Fruit fly (Drosophila melanogaster) whole organism, embryonic: ENCODE data around the gene Vps8.

Experiments used
- Awh ChIP-seq: fragments of 200-800 bp; sonication (Bioruptor generic); IDR thresholded peaks from 2 replicates; pipeline ENCODE4, ENCODE4 v1.3.6; 2022; ENCODE audit warnings: missing biosample characterization, missing genetic modification characterization
- B-H1 ChIP-seq: fragments of 200-800 bp; sonication (Bioruptor generic); IDR thresholded peaks from 3 replicates; pipeline ENCODE4 v1.3.6; 2022; ENCODE audit warnings: missing biosample characterization, missing genetic modification characterization
- CG12744 ChIP-seq: fragments of 200-800 bp; sonication (Bioruptor generic); optimal IDR thresholded peaks from 2 replicates; lab custom pipeline; 2016; ENCODE audit warnings: missing biosample characterization, missing genetic modification characterization
- CG13424 ChIP-seq: fragments of 200-800 bp; sonication (Bioruptor generic); optimal IDR thresholded peaks from 2 replicates; lab custom pipeline; 2019; ENCODE audit warnings: missing biosample characterization, mild to moderate bottlenecking, missing genetic modification characterization, moderate library complexity
- CG15479 ChIP-seq: fragments of 200-800 bp; sonication (Bioruptor generic); optimal IDR thresholded peaks from 3 replicates; lab custom pipeline; 2019; ENCODE audit warnings: missing biosample characterization, mild to moderate bottlenecking, missing genetic modification characterization, moderate library complexity
- CG17328 ChIP-seq: fragments of 200-800 bp; sonication (Bioruptor generic); IDR thresholded peaks from 2 replicates; pipeline ENCODE4 v1.3.6; 2022; ENCODE audit warnings: missing biosample characterization, missing genetic modification characterization
- CG18599 ChIP-seq: fragments of 200-800 bp; sonication (Bioruptor generic); optimal IDR thresholded peaks from 3 replicates; lab custom pipeline; 2017; ENCODE audit warnings: missing biosample characterization, missing genetic modification characterization, mild to moderate bottlenecking, moderate library complexity, missing genetic modification reagents
- CG2116 ChIP-seq: fragments of 200-800 bp; sonication (Bioruptor generic); optimal IDR thresholded peaks from 3 replicates; lab custom pipeline; 2018; ENCODE audit warnings: missing biosample characterization, mild to moderate bottlenecking, missing genetic modification characterization
- CG3847 ChIP-seq: fragments of 200-800 bp; sonication (Bioruptor generic); IDR thresholded peaks from 2 replicates; pipeline ENCODE4 v1.3.6; 2022; ENCODE audit warnings: missing biosample characterization, missing genetic modification characterization
- CG42726 ChIP-seq: fragments of 200-800 bp; sonication (Bioruptor generic); IDR thresholded peaks from 2 replicates; pipeline ENCODE4 v1.3.6; 2022; ENCODE audit warnings: missing biosample characterization, missing genetic modification characterization; ENCODE audit not compliant: partially characterized antibody
- CG4730 ChIP-seq: fragments of 200-800 bp; sonication (Bioruptor generic); IDR thresholded peaks from 2 replicates; pipeline ENCODE4 v1.3.6; 2022; ENCODE audit warnings: missing biosample characterization, missing genetic modification characterization
- CG6854 ChIP-seq: fragments of 200-800 bp; sonication (Bioruptor generic); optimal IDR thresholded peaks from 3 replicates; lab custom pipeline; 2017; ENCODE audit warnings: missing biosample characterization, mild to moderate bottlenecking, missing genetic modification characterization
- CG8290 ChIP-seq, 3 experiments: fragments of 200-800 bp; sonication (Bioruptor generic); optimal IDR thresholded peaks; 2 replicates each; lab custom pipeline; 2016 to 2019; ENCODE audit warnings: missing biosample characterization in 3 of 3, missing genetic modification characterization in 3 of 3, mild to moderate bottlenecking in 2 of 3, moderate library complexity in 1 of 3
- CG8478 ChIP-seq: fragments of >200 bp; optimal IDR thresholded peaks from 2 replicates; lab custom pipeline; 2018
- CG9437 ChIP-seq: fragments of 200-800 bp; sonication (Bioruptor generic); optimal IDR thresholded peaks from 2 replicates; lab custom pipeline; 2018; ENCODE audit warnings: missing biosample characterization, mild to moderate bottlenecking, missing genetic modification characterization
- Dek ChIP-seq: fragments of 200-800 bp; sonication (Bioruptor generic); optimal IDR thresholded peaks from 3 replicates; lab custom pipeline; 2019; ENCODE audit warnings: missing biosample characterization, mild to moderate bottlenecking, missing genetic modification characterization, moderate library complexity
- Dll ChIP-seq: fragments of 200-800 bp; sonication (Bioruptor generic); IDR thresholded peaks from 4 replicates; pipeline ENCODE4 v1.3.6; 2022; ENCODE audit warnings: missing biosample characterization, missing genetic modification characterization; ENCODE audit not compliant: partially characterized antibody
- Dp ChIP-seq: fragments of 200-800 bp; sonication (Bioruptor generic); optimal IDR thresholded peaks from 2 replicates; lab custom pipeline; 2018; ENCODE audit warnings: missing biosample characterization, mild to moderate bottlenecking, missing genetic modification characterization, moderate library complexity
- Ets65A ChIP-seq: fragments of 200-800 bp; sonication (Bioruptor generic); peaks from one replicate; lab custom pipeline; 2016; ENCODE audit warnings: missing biosample characterization, missing genetic modification characterization
- GATAe ChIP-seq: fragments of 200-800 bp; sonication (Bioruptor generic); conservative IDR thresholded peaks from 2 replicates; pipeline ENCODE4 v1.3.6; 2022; ENCODE audit warnings: missing biosample characterization, missing genetic modification characterization
- Hey ChIP-seq: fragments of 200-800 bp; sonication (Bioruptor generic); optimal IDR thresholded peaks from 3 replicates; lab custom pipeline; 2018; ENCODE audit warnings: missing biosample characterization, mild to moderate bottlenecking, missing genetic modification characterization
- Hr39 ChIP-seq: fragments of >200 bp; optimal IDR thresholded peaks from 2 replicates; lab custom pipeline; 2017
- Lhr ChIP-seq: fragments of 200-800 bp; sonication (Bioruptor generic); optimal IDR thresholded peaks from 3 replicates; lab custom pipeline; 2017; ENCODE audit warnings: mild to moderate bottlenecking, missing biosample characterization, missing genetic modification reagents, missing genetic modification characterization
- Mad ChIP-seq: fragments of 200-800 bp; sonication (Bioruptor generic); optimal IDR thresholded peaks from 2 replicates; lab custom pipeline; 2016; ENCODE audit warnings: missing biosample characterization, missing genetic modification characterization
- Med ChIP-seq: fragments of 200-800 bp; sonication (Bioruptor generic); peaks from one replicate; lab custom pipeline; 2016; ENCODE audit warnings: missing biosample characterization, missing genetic modification characterization, mild to moderate bottlenecking, inconsistent platforms, moderate library complexity
- NC2β ChIP-seq: fragments of 200-800 bp; sonication (Bioruptor generic); optimal IDR thresholded peaks from 2 replicates; lab custom pipeline; 2016; ENCODE audit warnings: missing biosample characterization, missing genetic modification characterization
- NFAT ChIP-seq: fragments of 200-800 bp; sonication (Bioruptor generic); IDR thresholded peaks from 2 replicates; pipeline ENCODE4 v1.3.6; 2022; ENCODE audit warnings: missing biosample characterization, missing genetic modification characterization
- Pdp1 ChIP-seq, 2 experiments: fragments of 200-800 bp; sonication (Bioruptor generic); optimal IDR thresholded peaks; 3 replicates each; lab custom pipeline; 2016; ENCODE audit warnings: missing biosample characterization in 2 of 2, missing genetic modification characterization in 2 of 2, mild to moderate bottlenecking in 1 of 2, moderate library complexity in 1 of 2
- Rfx ChIP-seq: fragments of 200-800 bp; sonication (Bioruptor generic); IDR thresholded peaks from 2 replicates; pipeline ENCODE4 v1.3.6; 2022; ENCODE audit warnings: missing biosample characterization, missing genetic modification characterization
- Side ChIP-seq: fragments of 200-800 bp; sonication (Bioruptor generic); optimal IDR thresholded peaks from 2 replicates; lab custom pipeline; 2016; ENCODE audit warnings: missing biosample characterization, missing genetic modification characterization
- Stat92E ChIP-seq, 3 experiments: fragments of >200 bp in 2 of 3; fragments of 200-800 bp in 1 of 3; sonication (Bioruptor generic) in 1 of 3; optimal IDR thresholded peaks; 2 replicates each; lab custom pipeline; 2017 to 2019; ENCODE audit warnings: missing biosample characterization in 3 of 3, missing genetic modification characterization in 3 of 3, mild to moderate bottlenecking in 1 of 3, moderate library complexity in 1 of 3
- Trl ChIP-seq, 3 experiments: fragments of >200 bp in 2 of 3; fragments of 200-800 bp in 1 of 3; sonication (Bioruptor generic) in 1 of 3; optimal IDR thresholded peaks; 2 replicates in 1 of 3; 3 replicates in 2 of 3; lab custom pipeline; 2016 to 2017; ENCODE audit warnings: missing biosample characterization in 1 of 3, missing genetic modification characterization in 1 of 3
- abd-A ChIP-seq: fragments of 200-800 bp; sonication (Bioruptor generic); optimal IDR thresholded peaks from 3 replicates; lab custom pipeline; 2019; ENCODE audit warnings: missing biosample characterization, mild to moderate bottlenecking, missing genetic modification characterization, moderate library complexity
- ac ChIP-seq: fragments of 200-800 bp; sonication (Bioruptor generic); optimal IDR thresholded peaks from 3 replicates; lab custom pipeline; 2017; ENCODE audit warnings: missing biosample characterization, mild to moderate bottlenecking, missing genetic modification characterization
- cg ChIP-seq: fragments of 200-800 bp; sonication (Bioruptor generic); optimal IDR thresholded peaks from 3 replicates; lab custom pipeline; 2019; ENCODE audit warnings: missing biosample characterization, mild to moderate bottlenecking, missing genetic modification characterization, moderate library complexity
- ci ChIP-seq: fragments of 200-800 bp; sonication (Bioruptor generic); IDR thresholded peaks from 3 replicates; pipeline ENCODE4 v1.3.6; 2022; ENCODE audit warnings: missing biosample characterization, missing genetic modification characterization
- corto ChIP-seq: fragments of 200-800 bp; sonication (Bioruptor generic); optimal IDR thresholded peaks from 2 replicates; lab custom pipeline; 2016; ENCODE audit warnings: missing biosample characterization, mild to moderate bottlenecking, missing genetic modification characterization, moderate library complexity
- crol ChIP-seq: fragments of 200-800 bp; sonication (Bioruptor generic); IDR thresholded peaks from 2 replicates; pipeline ENCODE4 v1.3.6; 2022; ENCODE audit warnings: missing biosample characterization, missing genetic modification characterization
- dmrt99B ChIP-seq: fragments of 200-800 bp; sonication (Bioruptor generic); optimal IDR thresholded peaks from 2 replicates; lab custom pipeline; 2018; ENCODE audit warnings: missing biosample characterization, mild to moderate bottlenecking, missing genetic modification characterization, moderate library complexity
- kni ChIP-seq: fragments of 200-800 bp; sonication (Bioruptor generic); optimal IDR thresholded peaks from 3 replicates; lab custom pipeline; 2017; ENCODE audit warnings: mild to moderate bottlenecking, missing biosample characterization, missing genetic modification reagents, missing genetic modification characterization
- mirr ChIP-seq: fragments of 200-800 bp; sonication (Bioruptor generic); optimal IDR thresholded peaks from 3 replicates; lab custom pipeline; 2018; ENCODE audit warnings: missing biosample characterization, mild to moderate bottlenecking, missing genetic modification characterization
- nerfin-1 ChIP-seq: fragments of 200-800 bp; sonication (Bioruptor generic); optimal IDR thresholded peaks from 3 replicates; lab custom pipeline; 2019; ENCODE audit warnings: missing biosample characterization, mild to moderate bottlenecking, missing genetic modification characterization, moderate library complexity
- nerfin-2 ChIP-seq: fragments of 200-800 bp; sonication (Bioruptor generic); IDR thresholded peaks from 2 replicates; pipeline ENCODE4 v1.3.6; 2022; ENCODE audit warnings: missing biosample characterization, missing genetic modification characterization; ENCODE audit not compliant: partially characterized antibody
- otp ChIP-seq: fragments of 200-800 bp; sonication (Bioruptor generic); IDR thresholded peaks from 3 replicates; pipeline ENCODE4, ENCODE4 v1.3.6; 2022; ENCODE audit warnings: missing biosample characterization, missing genetic modification characterization
- scrt ChIP-seq: fragments of 200-800 bp; sonication (Bioruptor generic); optimal IDR thresholded peaks from 2 replicates; lab custom pipeline; 2018; ENCODE audit warnings: missing biosample characterization, mild to moderate bottlenecking, missing genetic modification characterization, moderate library complexity
- z ChIP-seq: fragments of 200-800 bp; sonication (Bioruptor generic); IDR thresholded peaks from 3 replicates; pipeline ENCODE4 v1.3.6; 2022; ENCODE audit warnings: missing biosample characterization, missing genetic modification characterization
- zf30C ChIP-seq: fragments of 200-800 bp; sonication (Bioruptor generic); optimal IDR thresholded peaks from 3 replicates; lab custom pipeline; 2018; ENCODE audit warnings: missing biosample characterization, mild to moderate bottlenecking, missing genetic modification characterization

Gene Vps8

dm6 chr3L:6496053-6496921 lies 1.2 kb upstream of the Vps8 start:
- TF ChIP-seq CG42726 (GFP tag; lab: Robert Waterston, UW), result 0 out of 2 replicates have a peak, but pooled peaks have one; percentile 15
- no peak for TF ChIP-seq Lhr (GFP tag; lab: Kevin White, UChicago)
- no peak for TF ChIP-seq CG12744
- TF ChIP-seq nerfin-2, result peak; percentile 21; the same call in 1 of the 2 replicates
- no peak for TF ChIP-seq GATAe (GFP tag; lab: Robert Waterston, UW)
- TF ChIP-seq nerfin-1 (tag; lab: Kevin White, UChicago), result peak; percentile 71
- no peak for TF ChIP-seq ac (GFP tag; lab: Kevin White, UChicago)
- no peak for TF ChIP-seq dmrt99B (tag; lab: Kevin White, UChicago)
- no peak for TF ChIP-seq CG3847
- no peak for TF ChIP-seq CG8290 (GFP tag; optimal IDR thresholded peaks at IDR 0.05; lab: Kevin White, UChicago)
- TF ChIP-seq CG8290 (tag; optimal IDR thresholded peaks at IDR 0.05; lab: Kevin White, UChicago), result peak in 1 of 2 experiments; percentile 11
- no peak for TF ChIP-seq CG6854 (GFP tag; lab: Kevin White, UChicago)
- peak in 1 of 2 experiments; percentile 71 for TF ChIP-seq Pdp1 (GFP tag; optimal IDR thresholded peaks at IDR 0.05; lab: Kevin White, UChicago)
- TF ChIP-seq ci (GFP tag; lab: Robert Waterston, UW), result peak; percentile 38; the same call in 1 of the 3 replicates
- peak; percentile 31 for TF ChIP-seq Ets65A (GFP tag; lab: Kevin White, UChicago)
- no peak for TF ChIP-seq mirr (GFP tag; lab: Kevin White, UChicago)
- peak; percentile 88 for TF ChIP-seq CG9437 (GFP tag; lab: Kevin White, UChicago)
- TF ChIP-seq Side (GFP tag; lab: Kevin White, UChicago), result no peak
- no peak for TF ChIP-seq CG2116
- TF ChIP-seq corto (GFP tag; lab: Kevin White, UChicago), result peak; percentile 27
- TF ChIP-seq scrt (GFP tag; lab: Kevin White, UChicago), result peak; percentile 51
- 0 out of 3 replicates have a peak, but pooled peaks have one; percentile 10 for TF ChIP-seq otp
- peak; percentile 62 for TF ChIP-seq Med
- TF ChIP-seq Dek, result no peak
- peak; percentile 32; the same call in 1 of the 2 replicates for TF ChIP-seq NFAT (GFP tag; lab: Robert Waterston, UW)
- peak; percentile 93 for TF ChIP-seq cg (GFP tag; lab: Kevin White, UChicago)
- TF ChIP-seq CG17328 (GFP tag; lab: Robert Waterston, UW), result 0 out of 2 replicates have a peak, but pooled peaks have one; percentile 9
- TF ChIP-seq Trl (optimal IDR thresholded peaks at IDR 0.05; lab: Kevin White, UChicago), result peak; percentile 47 to 86
- TF ChIP-seq Trl (GFP tag; optimal IDR thresholded peaks at IDR 0.05; lab: Kevin White, UChicago), result no peak
- no peak for TF ChIP-seq Hey (tag; lab: Kevin White, UChicago)
- no peak for TF ChIP-seq NC2β (GFP tag; lab: Kevin White, UChicago)
- TF ChIP-seq CG8478 (lab: Kevin White, UChicago), result peak; percentile 74
- 0 out of 2 replicates have a peak, but pooled peaks have one; percentile 12 for TF ChIP-seq Rfx (GFP tag; lab: Robert Waterston, UW)
- TF ChIP-seq Mad, result no peak
- TF ChIP-seq z (GFP tag; lab: Robert Waterston, UW), result peak; percentile 52; the same call in 2 of the 3 replicates
- TF ChIP-seq Stat92E (GFP tag; optimal IDR thresholded peaks at IDR 0.05; lab: Kevin White, UChicago), result no peak
- peak; percentile 19; the same call in 1 of the 4 replicates for TF ChIP-seq Dll (GFP tag; lab: Robert Waterston, UW)
- no peak for TF ChIP-seq CG13424
- TF ChIP-seq CG18599, result no peak
- peak; percentile 97 for TF ChIP-seq CG15479 (GFP tag; lab: Kevin White, UChicago)
- TF ChIP-seq Awh (GFP tag; lab: Robert Waterston, UW), result peak; percentile 81
- TF ChIP-seq Dp (GFP tag; lab: Kevin White, UChicago), result no peak
- TF ChIP-seq B-H1 (GFP tag; lab: Robert Waterston, UW), result no peak
- TF ChIP-seq zf30C, result no peak
- peak; percentile 95 for TF ChIP-seq Hr39
- TF ChIP-seq crol, result peak; percentile 93
- TF ChIP-seq kni (GFP tag; lab: Kevin White, UChicago), result peak; percentile 68
- TF ChIP-seq abd-A (tag; lab: Kevin White, UChicago), result peak; percentile 13
- peak; percentile 14; the same call in 1 of the 2 replicates for TF ChIP-seq CG4730 (GFP tag; lab: Robert Waterston, UW)
